Worm (Caenorhabditis elegans) whole organism, dauer: ENCODE data around the gene C30G4.2.

Experiments
- unc-62 ChIP-seq: sonication (generic microtip); optimal IDR thresholded peaks from 2 replicates; lab custom pipeline; 2017; ENCODE audit warnings: missing biosample characterization, missing genetic modification reagents, missing genetic modification characterization

The C30G4.2 gene

ce11 chrX:17045529-17045928, at the start of gene C30G4.2:
Gene C30G4.2 (minus strand): TSS chrX:17045629.
- no peak for TF ChIP-seq unc-62 (GFP tag; lab: Kevin White, UChicago)

ce11 chrX:17093199-17093598, 47.8 kb upstream of the C30G4.2 start, which contains the start of gene C08A9.3:
Gene C08A9.3 (minus strand): TSS chrX:17093299.
- no peak for TF ChIP-seq unc-62 (GFP tag; lab: Kevin White, UChicago)

ce11 chrX:17092416-17092815, 47.0 kb upstream of the C30G4.2 start, which contains the start of gene sod-3:
Gene sod-3 (plus strand): TSS chrX:17092753.
- TF ChIP-seq unc-62 (GFP tag; lab: Kevin White, UChicago) = no peak

- TF ChIP-seq unc-62 (GFP tag; lab: Kevin White, UChicago) = no peak
These were observed 35.4 kb upstream of the C30G4.2 start, which contains the start of the genes irld-23 and C08A9.10 for ce11 chrX:17080635-17081376. Gene irld-23 (minus strand): TSS chrX:17080685. Gene C08A9.10 (plus strand): TSS chrX:17081179.

- TF ChIP-seq unc-62 (GFP tag; lab: Kevin White, UChicago) = no peak
These were observed 26.7 kb upstream of the C30G4.2 start, which contains the start of gene C30G4.4 for ce11 chrX:17072088-17072487. Gene C30G4.4 (minus strand): TSS chrX:17072188.

ce11 chrX:17070495-17070894, 25.1 kb upstream of the C30G4.2 start:
- TF ChIP-seq unc-62 (GFP tag; lab: Kevin White, UChicago) = no peak

ce11 chrX:17066937-17067336, 21.5 kb upstream of the C30G4.2 start:
- TF ChIP-seq unc-62 (GFP tag; lab: Kevin White, UChicago) = no peak

ce11 chrX:17064820-17065219, 19.4 kb upstream of the C30G4.2 start:
- no peak for TF ChIP-seq unc-62 (GFP tag; lab: Kevin White, UChicago)

- TF ChIP-seq unc-62 (GFP tag; lab: Kevin White, UChicago) = no peak
These were observed 18.4 kb upstream of the C30G4.2 start for ce11 chrX:17063749-17064252.

- no peak for TF ChIP-seq unc-62 (GFP tag; lab: Kevin White, UChicago)
These were observed 16.7 kb upstream of the C30G4.2 start for ce11 chrX:17062165-17062564.

- no peak for TF ChIP-seq unc-62 (GFP tag; lab: Kevin White, UChicago)
These were observed 14.3 kb upstream of the C30G4.2 start for ce11 chrX:17059760-17060159.

ce11 chrX:17058340-17058739, 12.9 kb upstream of the C30G4.2 start:
- TF ChIP-seq unc-62 (GFP tag; lab: Kevin White, UChicago) = no peak

ce11 chrX:17055836-17056783, 10.7 kb upstream of the C30G4.2 start:
- TF ChIP-seq unc-62 (GFP tag; lab: Kevin White, UChicago) = no peak

ce11 chrX:17055481-17055835, 10.0 kb upstream of the C30G4.2 start, which contains the start of gene gcy-11:
Gene gcy-11 (minus strand): TSS chrX:17055581.
- no peak for TF ChIP-seq unc-62 (GFP tag; lab: Kevin White, UChicago)

ce11 chrX:17054121-17054520, 8.7 kb upstream of the C30G4.2 start:
- no peak for TF ChIP-seq unc-62 (GFP tag; lab: Kevin White, UChicago)

ce11 chrX:17042946-17043345, 2.5 kb downstream of the C30G4.2 start, which contains the start of gene F35B3.7:
Gene F35B3.7 (minus strand): TSS chrX:17043078.
- no peak for TF ChIP-seq unc-62 (GFP tag; lab: Kevin White, UChicago)
